Worm (Caenorhabditis elegans) whole organism, early embryonic: ENCODE results near the gene F56D6.22.

Source experiments
- B0310.2 ChIP-seq: sonication (generic microtip); optimal IDR thresholded peaks from 2 replicates; lab custom pipeline; 2016; ENCODE audit warnings: mild to moderate bottlenecking, missing genetic modification characterization, missing compliant biosample characterization
- F13C5.2 ChIP-seq: sonication (generic microtip); optimal IDR thresholded peaks from 2 replicates; lab custom pipeline; 2017; ENCODE audit warnings: mild to moderate bottlenecking, missing genetic modification characterization, inconsistent platforms, missing compliant biosample characterization
- ama-1 ChIP-seq: fragments of 150-350 bp; optimal IDR thresholded peaks from 2 replicates; lab custom pipeline; 2014
- ceh-13 ChIP-seq: fragments of 200-800 bp; sonication (Bioruptor generic); optimal IDR thresholded peaks from 2 replicates; lab custom pipeline; 2018; ENCODE audit warnings: mild to moderate bottlenecking, missing genetic modification characterization, missing compliant biosample characterization
- ceh-36 ChIP-seq: sonication (generic microtip); optimal IDR thresholded peaks from 2 replicates; lab custom pipeline; 2016; ENCODE audit warnings: missing genetic modification characterization, inconsistent platforms, missing compliant biosample characterization
- ets-7 ChIP-seq: sonication (generic microtip); optimal IDR thresholded peaks from 2 replicates; lab custom pipeline; 2016; ENCODE audit warnings: missing genotype, missing genetic modification characterization, missing compliant biosample characterization
- flt-1 ChIP-seq: fragments of 200-800 bp; sonication (Bioruptor generic); IDR thresholded peaks from 2 replicates; pipeline ENCODE4 v1.3.6; 2022; ENCODE audit warnings: missing genetic modification characterization, missing compliant biosample characterization
- hmbx-1 ChIP-seq: sonication (generic microtip); optimal IDR thresholded peaks from 2 replicates; lab custom pipeline; 2016; ENCODE audit warnings: mild to moderate bottlenecking, missing genetic modification characterization, missing compliant biosample characterization
- hnd-1 ChIP-seq: sonication (generic microtip); optimal IDR thresholded peaks from 2 replicates; lab custom pipeline; 2016; ENCODE audit warnings: missing genetic modification characterization, missing compliant biosample characterization
- pes-1 ChIP-seq: fragments of 200-800 bp; sonication (Bioruptor generic); IDR thresholded peaks from 2 replicates; pipeline ENCODE4 v1.3.6; 2022; ENCODE audit warnings: missing genetic modification reagents, missing genetic modification characterization, missing compliant biosample characterization
- sea-1 ChIP-seq: fragments of 200-800 bp; sonication (Bioruptor generic); conservative IDR thresholded peaks from 2 replicates; pipeline ENCODE4 v1.3.6; 2022; ENCODE audit warnings: missing genetic modification characterization, missing compliant biosample characterization
- tbx-11 ChIP-seq: fragments of 200-800 bp; sonication (Bioruptor generic); IDR thresholded peaks from 2 replicates; pipeline ENCODE4 v1.3.6; 2022; ENCODE audit warnings: missing genetic modification characterization, missing compliant biosample characterization
- tbx-37 ChIP-seq: fragments of 200-800 bp; sonication (Bioruptor generic); conservative IDR thresholded peaks from 2 replicates; pipeline ENCODE4 v1.3.6; 2022; ENCODE audit warnings: missing genetic modification reagents, missing genetic modification characterization, missing compliant biosample characterization
- tra-4 ChIP-seq: sonication (generic microtip); optimal IDR thresholded peaks from 2 replicates; lab custom pipeline; 2017; ENCODE audit warnings: missing genetic modification characterization, missing compliant biosample characterization

ce11 chrIV:3866018-3866417, 41.4 kb downstream of the F56D6.22 start:
- TF ChIP-seq ama-1 (no peak), B0310.2 (tag; lab: Kevin White, UChicago) (no peak), F13C5.2 (no peak), hnd-1 (no peak), tbx-11 (GFP tag; lab: Robert Waterston, UW) (no peak), tbx-37 (GFP tag; lab: Robert Waterston, UW) (no peak), pes-1 (GFP tag; lab: Robert Waterston, UW) (no peak), ets-7 (no peak), flt-1 (GFP tag; lab: Robert Waterston, UW) (no peak), ceh-13 (GFP tag; lab: Kevin White, UChicago) (no peak), tra-4 (tag; lab: Kevin White, UChicago) (no peak), hmbx-1 (tag; lab: Kevin White, UChicago) (no peak), ceh-36 (tag; lab: Kevin White, UChicago) (no peak), sea-1 (GFP tag; lab: Robert Waterston, UW) (no peak)
